Worm (Caenorhabditis elegans) whole organism, early embryonic: ENCODE measurements around the gene fubl-2.

Experiments
- F13C5.2 ChIP-seq: sonication (generic microtip); optimal IDR thresholded peaks from 2 replicates; lab custom pipeline; 2017; ENCODE audit warnings: mild to moderate bottlenecking, missing genetic modification characterization, inconsistent platforms, missing compliant biosample characterization
- ama-1 ChIP-seq: fragments of 150-350 bp; optimal IDR thresholded peaks from 2 replicates; lab custom pipeline; 2014
- ceh-13 ChIP-seq: fragments of 200-800 bp; sonication (Bioruptor generic); optimal IDR thresholded peaks from 2 replicates; lab custom pipeline; 2018; ENCODE audit warnings: mild to moderate bottlenecking, missing genetic modification characterization, missing compliant biosample characterization
- flt-1 ChIP-seq: fragments of 200-800 bp; sonication (Bioruptor generic); IDR thresholded peaks from 2 replicates; pipeline ENCODE4 v1.3.6; 2022; ENCODE audit warnings: missing genetic modification characterization, missing compliant biosample characterization
- hmbx-1 ChIP-seq: sonication (generic microtip); optimal IDR thresholded peaks from 2 replicates; lab custom pipeline; 2016; ENCODE audit warnings: mild to moderate bottlenecking, missing genetic modification characterization, missing compliant biosample characterization
- hmg-4 ChIP-seq: fragments of 200-800 bp; sonication (Bioruptor generic); optimal IDR thresholded peaks from 2 replicates; lab custom pipeline; 2018; ENCODE audit warnings: mild to moderate bottlenecking, missing genetic modification characterization, missing compliant biosample characterization
- scrt-1 ChIP-seq: fragments of 200-800 bp; sonication (Bioruptor generic); IDR thresholded peaks from 2 replicates; pipeline ENCODE4 v1.3.6; 2022; ENCODE audit warnings: missing genetic modification characterization, missing compliant biosample characterization
- sea-1 ChIP-seq: fragments of 200-800 bp; sonication (Bioruptor generic); conservative IDR thresholded peaks from 2 replicates; pipeline ENCODE4 v1.3.6; 2022; ENCODE audit warnings: missing genetic modification characterization, missing compliant biosample characterization
- tbx-11 ChIP-seq: fragments of 200-800 bp; sonication (Bioruptor generic); IDR thresholded peaks from 2 replicates; pipeline ENCODE4 v1.3.6; 2022; ENCODE audit warnings: missing genetic modification characterization, missing compliant biosample characterization
- tbx-37 ChIP-seq: fragments of 200-800 bp; sonication (Bioruptor generic); conservative IDR thresholded peaks from 2 replicates; pipeline ENCODE4 v1.3.6; 2022; ENCODE audit warnings: missing genetic modification reagents, missing genetic modification characterization, missing compliant biosample characterization
- tra-4 ChIP-seq: sonication (generic microtip); optimal IDR thresholded peaks from 2 replicates; lab custom pipeline; 2017; ENCODE audit warnings: missing genetic modification characterization, missing compliant biosample characterization

ce11 chrIII:7103940-7104440, 16.4 kb upstream of the fubl-2 start, which contains the start of gene cpg-2:
- TF ChIP-seq flt-1 (GFP tag; lab: Robert Waterston, UW) (no peak), ama-1 (lab: Kevin White, UChicago) (no peak), tbx-37 (no peak), scrt-1 (GFP tag; lab: Robert Waterston, UW) (no peak), tra-4 (no peak), tbx-11 (GFP tag; lab: Robert Waterston, UW) (no peak), hmbx-1 (tag; lab: Kevin White, UChicago) (no peak), hmg-4 (GFP tag; lab: Kevin White, UChicago) (no peak), sea-1 (GFP tag; lab: Robert Waterston, UW) (no peak), F13C5.2 (tag; lab: Kevin White, UChicago) (no peak), ceh-13 (no peak)
